Fruit fly (Drosophila melanogaster): ENCODE data around the gene eIF3e.

- TF ChIP-seq dmrt93B (GFP tag; optimal IDR thresholded peaks at IDR 0.05), result no peak
- TF ChIP-seq fru (GFP tag; optimal IDR thresholded peaks at IDR 0.05), result no peak
Observed at dm6 chr3L:16811908-16812307, 25.2 kb upstream of the eIF3e start.

Measured in whole organism, wandering third instar larva.